Fruit fly (Drosophila melanogaster) whole organism: ENCODE results near the gene CG43293.

Experiments used
- CG8478 ChIP-seq: fragments of >200 bp; optimal IDR thresholded peaks from 2 replicates; lab custom pipeline; 2018; ENCODE audit warnings: inconsistent platforms
- Dll ChIP-seq: fragments of >200 bp; optimal IDR thresholded peaks from 2 replicates; lab custom pipeline; 2017
- pan ChIP-seq: fragments of >200 bp; optimal IDR thresholded peaks from 2 replicates; lab custom pipeline; 2017
- psq ChIP-seq: fragments of >200 bp; optimal IDR thresholded peaks from 2 replicates; lab custom pipeline; 2017
- usp ChIP-seq: fragments of >200 bp; optimal IDR thresholded peaks from 2 replicates; lab custom pipeline; 2017; ENCODE audit warnings: missing biosample characterization, missing genetic modification characterization, mixed read lengths

DNA sequence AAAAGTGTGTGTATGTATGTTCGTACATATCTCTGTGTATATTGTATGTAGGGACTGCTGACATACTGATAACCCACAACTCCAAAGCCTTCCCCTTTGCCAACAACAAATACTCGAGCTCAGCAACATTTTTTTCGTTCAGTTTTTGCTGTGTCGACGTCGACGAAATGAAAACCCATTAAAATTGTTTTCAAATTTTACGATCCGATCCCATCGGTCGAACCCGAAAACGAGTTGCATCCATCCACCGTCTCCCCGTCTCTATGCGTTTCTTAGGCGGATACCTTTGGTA lies 31.7 kb downstream of the CG43293 start:
- TF ChIP-seq pan (no peak), CG8478 (lab: Kevin White, UChicago) (no peak), Dll (lab: Kevin White, UChicago) (no peak), psq (lab: Kevin White, UChicago) (no peak), usp (GFP tag; lab: Kevin White, UChicago) (no peak)
